Worm (Caenorhabditis elegans) whole organism, L2 larva: Measurements from ENCODE around the gene nhr-67.
A peak's percentile ranks its signal among the peaks of the same experiment; 100 is the strongest.

Experiments
- C34F6.9 ChIP-seq: fragments of 150-350 bp; optimal IDR thresholded peaks from 2 replicates; lab custom pipeline; 2014; ENCODE audit warnings: missing biosample characterization, missing genetic modification characterization
- R02D3.7 ChIP-seq: fragments of 150-350 bp; optimal IDR thresholded peaks from 2 replicates; lab custom pipeline; 2014; ENCODE audit warnings: missing biosample characterization, missing genetic modification characterization
- Y55F3AM.14 ChIP-seq: fragments of 200-800 bp; sonication (Bioruptor generic); optimal IDR thresholded peaks from 2 replicates; lab custom pipeline; 2018; ENCODE audit warnings: mild to moderate bottlenecking, missing genetic modification characterization, missing compliant biosample characterization
- ZK546.5 ChIP-seq: sonication (generic microtip); optimal IDR thresholded peaks from 2 replicates; lab custom pipeline; 2017; ENCODE audit warnings: missing biosample characterization, missing genetic modification characterization
- alr-1 ChIP-seq: fragments of 150-350 bp; optimal IDR thresholded peaks from 2 replicates; lab custom pipeline; 2014; ENCODE audit warnings: missing biosample characterization, missing genetic modification characterization
- ama-1 ChIP-seq: fragments of 150-350 bp; optimal IDR thresholded peaks from 2 replicates; lab custom pipeline; 2018; ENCODE audit warnings: inconsistent platforms
- blmp-1 ChIP-seq: sonication (generic microtip); optimal IDR thresholded peaks from 2 replicates; lab custom pipeline; 2017; ENCODE audit warnings: missing genetic modification characterization, mild to moderate bottlenecking, missing compliant biosample characterization, antibody characterized with exemption, moderate library complexity; ENCODE audit not compliant: insufficient read depth
- ceh-16 ChIP-seq: fragments of 150-350 bp; optimal IDR thresholded peaks from 2 replicates; lab custom pipeline; 2014; ENCODE audit warnings: missing biosample characterization, missing genetic modification characterization
- ceh-82 ChIP-seq: fragments of 150-350 bp; optimal IDR thresholded peaks from 2 replicates; lab custom pipeline; 2014; ENCODE audit warnings: missing biosample characterization, missing genetic modification characterization
- crh-2 ChIP-seq: sonication (generic microtip); optimal IDR thresholded peaks from 2 replicates; lab custom pipeline; 2017; ENCODE audit warnings: missing biosample characterization, missing genetic modification characterization
- dmd-4 ChIP-seq: sonication (generic microtip); optimal IDR thresholded peaks from 2 replicates; lab custom pipeline; 2017; ENCODE audit warnings: missing biosample characterization, missing genetic modification characterization
- elt-1 ChIP-seq: fragments of 150-350 bp; optimal IDR thresholded peaks from 2 replicates; lab custom pipeline; 2014; ENCODE audit warnings: missing biosample characterization, missing genetic modification characterization
- elt-3 ChIP-seq: sonication (generic microtip); optimal IDR thresholded peaks from 2 replicates; lab custom pipeline; 2017; ENCODE audit warnings: missing biosample characterization, missing genetic modification characterization
- fos-1 ChIP-seq: fragments of 150-350 bp; optimal IDR thresholded peaks from 2 replicates; lab custom pipeline; 2014; ENCODE audit warnings: missing biosample characterization, missing genetic modification characterization
- gmeb-1 ChIP-seq: fragments of 150-350 bp; optimal IDR thresholded peaks from 2 replicates; lab custom pipeline; 2014; ENCODE audit warnings: missing biosample characterization, missing genetic modification characterization
- lin-11 ChIP-seq: fragments of 150-350 bp; sonication (generic microtip); optimal IDR thresholded peaks from 2 replicates; lab custom pipeline; 2014; ENCODE audit warnings: missing biosample characterization, missing genetic modification characterization, inconsistent platforms, mixed read lengths
- lin-13 ChIP-seq: fragments of 150-350 bp; optimal IDR thresholded peaks from 2 replicates; lab custom pipeline; 2014; ENCODE audit warnings: missing biosample characterization, missing genetic modification reagents, missing genetic modification characterization
- lin-39 ChIP-seq: fragments of 150-350 bp; optimal IDR thresholded peaks from 2 replicates; lab custom pipeline; 2014; ENCODE audit warnings: missing biosample characterization, missing genetic modification reagents, missing genetic modification characterization
- lsy-2 ChIP-seq, 2 experiments: fragments of 150-350 bp in 1 of 2; sonication (generic microtip) in 1 of 2; optimal IDR thresholded peaks; 2 replicates each; lab custom pipeline; 2014 to 2017; ENCODE audit warnings: missing biosample characterization in 2 of 2, missing genetic modification characterization in 2 of 2
- mdl-1 ChIP-seq, 2 experiments: fragments of 150-350 bp in 1 of 2; sonication (generic microtip) in 1 of 2; optimal IDR thresholded peaks; 2 replicates each; lab custom pipeline; 2017; ENCODE audit warnings: missing biosample characterization in 2 of 2, missing genetic modification characterization in 2 of 2
- nhr-10 ChIP-seq: sonication (generic microtip); optimal IDR thresholded peaks from 2 replicates; lab custom pipeline; 2017; ENCODE audit warnings: missing biosample characterization, missing genetic modification characterization
- nhr-12 ChIP-seq: fragments of 150-350 bp; optimal IDR thresholded peaks from 2 replicates; lab custom pipeline; 2014; ENCODE audit warnings: missing biosample characterization, missing genetic modification characterization
- nhr-129 ChIP-seq: fragments of 150-350 bp; optimal IDR thresholded peaks from 2 replicates; lab custom pipeline; 2014; ENCODE audit warnings: missing biosample characterization, missing genetic modification characterization
- nhr-21 ChIP-seq: fragments of 150-350 bp; optimal IDR thresholded peaks from 2 replicates; lab custom pipeline; 2014; ENCODE audit warnings: missing biosample characterization, missing genetic modification characterization
- nhr-25 ChIP-seq: fragments of 150-350 bp; sonication (generic microtip); optimal IDR thresholded peaks from 3 replicates; lab custom pipeline; 2014; ENCODE audit warnings: missing biosample characterization, missing genetic modification characterization
- nhr-77 ChIP-seq: fragments of 150-350 bp; optimal IDR thresholded peaks from 2 replicates; lab custom pipeline; 2014; ENCODE audit warnings: missing biosample characterization, missing genetic modification characterization
- sem-4 ChIP-seq: fragments of 150-350 bp; optimal IDR thresholded peaks from 2 replicates; lab custom pipeline; 2014; ENCODE audit warnings: missing biosample characterization, missing genetic modification reagents, missing genetic modification characterization
- sma-3 ChIP-seq: sonication (generic microtip); optimal IDR thresholded peaks from 2 replicates; lab custom pipeline; 2016; ENCODE audit warnings: missing genetic modification reagents, missing genetic modification characterization, missing compliant biosample characterization
- sma-9 ChIP-seq, 2 experiments: fragments of 150-350 bp in 1 of 2; sonication (generic microtip) in 1 of 2; optimal IDR thresholded peaks; 2 replicates each; lab custom pipeline; 2014 to 2016; ENCODE audit warnings: missing genetic modification characterization in 2 of 2, mild to moderate bottlenecking in 1 of 2, missing biosample characterization in 1 of 2, missing compliant biosample characterization in 1 of 2, missing genetic modification reagents in 1 of 2, moderate library complexity in 1 of 2
- unc-39 ChIP-seq: fragments of 150-350 bp; optimal IDR thresholded peaks from 2 replicates; lab custom pipeline; 2014; ENCODE audit warnings: missing biosample characterization, missing genetic modification characterization
- unc-55 ChIP-seq: fragments of 150-350 bp; sonication (generic microtip); optimal IDR thresholded peaks from 3 replicates; lab custom pipeline; 2014; ENCODE audit warnings: missing biosample characterization, missing genetic modification reagents, missing genetic modification characterization
- unc-62 ChIP-seq: fragments of 150-350 bp; optimal IDR thresholded peaks from 2 replicates; lab custom pipeline; 2014; ENCODE audit warnings: missing biosample characterization, missing genetic modification reagents, missing genetic modification characterization
- zag-1 ChIP-seq: fragments of 150-350 bp; optimal IDR thresholded peaks from 2 replicates; lab custom pipeline; 2014; ENCODE audit warnings: missing biosample characterization, missing genetic modification characterization
- ztf-11 ChIP-seq: sonication (generic microtip); optimal IDR thresholded peaks from 2 replicates; lab custom pipeline; 2017; ENCODE audit warnings: missing biosample characterization, missing genetic modification characterization
- ztf-4 ChIP-seq: fragments of 150-350 bp; optimal IDR thresholded peaks from 2 replicates; lab custom pipeline; 2014; ENCODE audit warnings: missing biosample characterization, missing genetic modification characterization

nhr-67 gene

ce11 chrIV:11142314-11143227 lies 27.0 kb upstream of the nhr-67 start, which contains the start of gene skih-2:
Gene skih-2, minus strand, starts transcription at chrIV:11142364.
- peak; percentile 79 for TF ChIP-seq C34F6.9 (tag; lab: Kevin White, UChicago)
- no peak for TF ChIP-seq elt-1
- TF ChIP-seq R02D3.7 (tag; lab: Kevin White, UChicago), result no peak
- TF ChIP-seq crh-2, result peak; percentile 6
- no peak for TF ChIP-seq nhr-12
- peak; percentile 14 to 80 for TF ChIP-seq lsy-2 (tag; optimal IDR thresholded peaks at IDR 0.05; lab: Kevin White, UChicago)
- TF ChIP-seq ztf-4 (tag; lab: Kevin White, UChicago), result no peak
- no peak for TF ChIP-seq sma-9 (GFP tag; optimal IDR thresholded peaks at IDR 0.05; lab: Kevin White, UChicago)
- no peak for TF ChIP-seq sma-9 (tag; optimal IDR thresholded peaks at IDR 0.05; lab: Kevin White, UChicago)
- TF ChIP-seq zag-1 (tag; lab: Kevin White, UChicago), result no peak
- TF ChIP-seq unc-39 (tag; lab: Kevin White, UChicago), result no peak
- no peak for TF ChIP-seq nhr-77 (tag; lab: Kevin White, UChicago)
- TF ChIP-seq lin-13 (GFP tag; lab: Kevin White, UChicago), result peak; percentile 29
- peak; percentile 92 for TF ChIP-seq gmeb-1 (tag; lab: Kevin White, UChicago)
- peak; percentile 5 for TF ChIP-seq nhr-25 (tag; lab: Kevin White, UChicago)
- TF ChIP-seq unc-55 (GFP tag; lab: Kevin White, UChicago), result peak; percentile 78
- TF ChIP-seq, all 48 proteins: peak for 7

DNA sequence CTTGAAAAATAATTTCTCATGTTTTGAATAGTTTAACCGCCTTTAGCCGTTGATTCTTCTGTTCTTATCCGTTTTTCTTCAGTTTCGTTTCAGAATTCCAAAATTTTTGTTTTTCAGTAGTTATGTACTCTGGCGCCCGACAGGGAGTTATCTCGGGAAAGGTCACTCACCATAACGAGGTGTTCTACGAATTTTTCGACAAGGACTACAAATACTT lies 26.4 kb upstream of the nhr-67 start, which contains the start of gene F01G4.4:
F01G4.4 (plus strand) TSS at position 118 of the 217 bp plus-strand sequence.
- no peak for TF ChIP-seq sem-4 (tag; lab: Kevin White, UChicago)
- no peak for TF ChIP-seq lin-13 (GFP tag; lab: Kevin White, UChicago)
- TF ChIP-seq nhr-21, result no peak
- no peak for TF ChIP-seq alr-1 (tag; lab: Kevin White, UChicago)
- no peak for TF ChIP-seq nhr-12
- no peak for TF ChIP-seq dmd-4 (tag; lab: Kevin White, UChicago)
- TF ChIP-seq sma-3 (GFP tag; lab: Kevin White, UChicago), result no peak
- no peak for TF ChIP-seq ZK546.5 (tag; lab: Kevin White, UChicago)
- TF ChIP-seq mdl-1 (tag; optimal IDR thresholded peaks at IDR 0.05; lab: Kevin White, UChicago), result no peak
- TF ChIP-seq lin-39 (tag; lab: Kevin White, UChicago), result no peak
- no peak for TF ChIP-seq sma-9 (GFP tag; optimal IDR thresholded peaks at IDR 0.05; lab: Kevin White, UChicago)
- TF ChIP-seq sma-9 (tag; optimal IDR thresholded peaks at IDR 0.05; lab: Kevin White, UChicago), result no peak
- no peak for TF ChIP-seq ztf-11
- TF ChIP-seq gmeb-1 (tag; lab: Kevin White, UChicago), result no peak
- TF ChIP-seq blmp-1 (tag; lab: Kevin White, UChicago), result no peak
- TF ChIP-seq lin-11, result no peak
- TF ChIP-seq nhr-25 (tag; lab: Kevin White, UChicago), result no peak
- no peak for TF ChIP-seq ceh-16
- no peak for TF ChIP-seq fos-1 (tag; lab: Kevin White, UChicago)
- no peak for TF ChIP-seq ama-1
- TF ChIP-seq, all 48 proteins: peak for 0

DNA sequence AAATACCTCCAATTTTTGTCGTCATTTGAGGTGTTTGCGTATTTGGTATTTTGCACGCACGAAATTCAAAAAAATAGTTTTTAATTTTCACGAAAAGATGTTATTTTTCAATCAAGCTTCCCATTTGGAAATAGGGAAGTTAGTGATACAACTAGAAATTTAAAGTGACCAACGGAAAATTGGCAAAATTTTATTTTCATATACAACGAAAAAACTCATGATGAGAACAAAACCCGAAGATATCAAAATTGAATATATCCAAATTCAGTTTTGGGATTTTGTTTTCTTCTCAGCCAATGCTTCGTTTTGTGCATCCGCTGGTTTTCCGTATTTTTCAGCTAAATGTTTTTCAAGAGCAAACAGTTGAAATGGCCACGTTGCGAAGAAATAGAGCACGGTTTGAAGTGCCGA lies 23.6 kb upstream of the nhr-67 start:
- TF ChIP-seq unc-55 (GFP tag; lab: Kevin White, UChicago) (no peak), ceh-16 (no peak), nhr-10 (tag; lab: Kevin White, UChicago) (no peak), C34F6.9 (tag; lab: Kevin White, UChicago) (no peak), ZK546.5 (tag; lab: Kevin White, UChicago) (no peak), lin-11 (no peak), zag-1 (tag; lab: Kevin White, UChicago) (no peak), gmeb-1 (tag; lab: Kevin White, UChicago) (no peak), ceh-82 (no peak), dmd-4 (tag; lab: Kevin White, UChicago) (no peak), unc-62 (GFP tag; lab: Kevin White, UChicago) (no peak), fos-1 (tag; lab: Kevin White, UChicago) (no peak), lin-13 (GFP tag; lab: Kevin White, UChicago) (no peak), R02D3.7 (tag; lab: Kevin White, UChicago) (no peak), nhr-129 (tag; lab: Kevin White, UChicago) (no peak), elt-3 (tag; lab: Kevin White, UChicago) (no peak), Y55F3AM.14 (no peak), lsy-2 (tag; optimal IDR thresholded peaks at IDR 0.05; lab: Kevin White, UChicago) (no peak)
